Fruit fly (Drosophila melanogaster) whole organism, adult: ENCODE measurements around the gene CG14507.

Experiments
- CG11617 ChIP-seq: fragments of 200-800 bp; sonication (Bioruptor generic); optimal IDR thresholded peaks from 2 replicates; lab custom pipeline; 2017; ENCODE audit warnings: mild to moderate bottlenecking, missing biosample characterization, missing genetic modification reagents, missing genetic modification characterization
- CG12768 ChIP-seq: fragments of 200-800 bp; sonication (Bioruptor generic); optimal IDR thresholded peaks from 2 replicates; lab custom pipeline; 2017; ENCODE audit warnings: missing biosample characterization, missing genetic modification characterization, mild to moderate bottlenecking, moderate library complexity, missing genetic modification reagents
- CG14711 ChIP-seq: fragments of 200-800 bp; sonication (Bioruptor generic); optimal IDR thresholded peaks from 2 replicates; lab custom pipeline; 2018; ENCODE audit warnings: missing biosample characterization, mild to moderate bottlenecking, missing genetic modification characterization, moderate library complexity
- CG33017 ChIP-seq: fragments of 200-800 bp; sonication (Bioruptor generic); optimal IDR thresholded peaks from 2 replicates; lab custom pipeline; 2018; ENCODE audit warnings: missing biosample characterization, mild to moderate bottlenecking, missing genetic modification characterization, moderate library complexity
- CG5204 ChIP-seq: fragments of 200-800 bp; sonication (Bioruptor generic); optimal IDR thresholded peaks from 2 replicates; lab custom pipeline; 2016; ENCODE audit warnings: missing biosample characterization, missing genetic modification characterization
- CG7045 ChIP-seq: fragments of 200-800 bp; sonication (Bioruptor generic); optimal IDR thresholded peaks from 2 replicates; lab custom pipeline; 2017; ENCODE audit warnings: missing biosample characterization, mild to moderate bottlenecking, missing genetic modification characterization
- CG7101 ChIP-seq: fragments of 200-800 bp; sonication (Bioruptor generic); optimal IDR thresholded peaks from 2 replicates; lab custom pipeline; 2018; ENCODE audit warnings: missing biosample characterization, mild to moderate bottlenecking, missing genetic modification characterization, moderate library complexity
- Clk ChIP-seq: fragments of 200-800 bp; sonication (Bioruptor generic); optimal IDR thresholded peaks from 2 replicates; lab custom pipeline; 2017; ENCODE audit warnings: missing biosample characterization, missing genetic modification characterization
- Crg-1 ChIP-seq: fragments of 200-800 bp; sonication (Bioruptor generic); optimal IDR thresholded peaks from 2 replicates; lab custom pipeline; 2016; ENCODE audit warnings: missing biosample characterization, missing genetic modification characterization
- Hr96 ChIP-seq: fragments of 200-800 bp; sonication (Bioruptor generic); optimal IDR thresholded peaks from 2 replicates; lab custom pipeline; 2016; ENCODE audit warnings: missing biosample characterization, missing genetic modification characterization
- Mnt ChIP-seq: fragments of 200-800 bp; sonication (Bioruptor generic); optimal IDR thresholded peaks from 2 replicates; lab custom pipeline; 2016; ENCODE audit warnings: missing biosample characterization, mild to moderate bottlenecking, missing genetic modification characterization
- bab1 ChIP-seq: fragments of 200-800 bp; sonication (Bioruptor generic); optimal IDR thresholded peaks from 3 replicates; lab custom pipeline; 2019; ENCODE audit warnings: missing biosample characterization, mild to moderate bottlenecking, missing genetic modification characterization, moderate library complexity
- cic ChIP-seq: fragments of 200-800 bp; sonication (Bioruptor generic); optimal IDR thresholded peaks from 2 replicates; lab custom pipeline; 2017; ENCODE audit warnings: missing biosample characterization, mild to moderate bottlenecking, missing genetic modification characterization, moderate library complexity
- cnc ChIP-seq, 2 experiments: fragments of >200 bp; optimal IDR thresholded peaks; 2 replicates each; lab custom pipeline; 2017
- kay ChIP-seq: fragments of 200-800 bp; sonication (Bioruptor generic); peaks from one replicate; lab custom pipeline; 2016; ENCODE audit warnings: missing biosample characterization, missing genetic modification characterization, borderline replicate concordance
- ovo ChIP-seq: fragments of 200-800 bp; sonication (Bioruptor generic); optimal IDR thresholded peaks from 2 replicates; lab custom pipeline; 2016; ENCODE audit warnings: missing biosample characterization, missing genetic modification characterization
- pad ChIP-seq: fragments of 200-800 bp; sonication (Bioruptor generic); optimal IDR thresholded peaks from 3 replicates; lab custom pipeline; 2017; ENCODE audit warnings: missing biosample characterization, missing genetic modification characterization, mild to moderate bottlenecking, moderate library complexity, missing genetic modification reagents
- tj ChIP-seq: fragments of 200-800 bp; sonication (Bioruptor generic); optimal IDR thresholded peaks from 3 replicates; lab custom pipeline; 2017; ENCODE audit warnings: missing biosample characterization, mild to moderate bottlenecking, missing genetic modification characterization, moderate library complexity
- toe ChIP-seq: fragments of 200-800 bp; sonication (Bioruptor generic); optimal IDR thresholded peaks from 2 replicates; lab custom pipeline; 2016; ENCODE audit warnings: missing biosample characterization, missing genetic modification characterization

CG14507 gene

DNA sequence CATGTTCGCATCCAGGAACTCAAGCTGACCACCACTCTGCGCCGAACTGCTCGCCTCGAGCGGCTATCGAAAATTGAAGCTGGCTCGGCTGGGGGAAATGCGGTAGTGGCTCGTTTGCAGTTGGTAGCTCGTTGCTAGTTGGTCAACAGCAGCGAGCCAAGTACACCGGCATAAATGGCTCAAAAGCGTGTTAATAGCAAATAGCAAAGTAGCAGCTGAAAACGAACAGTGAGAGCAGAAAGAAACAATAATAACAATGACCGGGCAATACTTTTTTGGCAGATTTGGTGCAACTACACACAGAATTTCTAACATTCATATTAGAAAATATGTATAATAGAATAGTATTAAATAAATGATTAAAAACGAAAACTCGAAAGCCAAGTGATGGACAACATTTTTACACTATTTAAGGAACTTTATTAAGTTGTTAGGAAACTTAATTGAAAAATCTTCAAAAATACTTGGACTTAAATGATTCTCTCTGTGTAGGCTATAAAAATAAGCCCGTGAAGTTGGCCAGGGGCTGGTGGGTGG lies at the start of gene CG14507:
CG14507 (minus strand) TSS at position 51 of the 537 bp plus-strand sequence.
- TF ChIP-seq CG5204 (GFP tag; lab: Kevin White, UChicago) (no peak), bab1 (GFP tag; lab: Kevin White, UChicago) (no peak), CG14711 (no peak), toe (GFP tag; lab: Kevin White, UChicago) (no peak), CG7045 (GFP tag; lab: Kevin White, UChicago) (no peak)

DNA sequence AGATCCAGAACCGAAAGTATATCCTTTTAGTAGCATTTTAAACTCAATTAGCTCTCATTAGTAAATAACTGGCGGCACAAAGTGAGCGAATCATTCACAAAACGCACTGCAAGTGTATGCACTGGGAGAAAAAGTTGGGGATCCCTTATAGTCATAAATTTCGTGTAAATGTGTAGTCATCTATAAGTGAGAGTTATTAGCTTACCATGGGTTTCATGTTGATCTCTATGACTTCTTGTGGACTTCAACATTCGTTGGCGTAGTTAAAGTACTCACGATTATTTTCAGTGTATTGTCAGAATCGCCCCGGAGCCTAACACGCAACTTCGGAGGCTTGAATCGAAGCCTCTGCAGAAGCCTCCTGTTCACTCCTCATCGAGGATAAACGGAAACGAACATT lies 49.5 kb upstream of the CG14507 start:
- no peak for TF ChIP-seq Hr96 (GFP tag; lab: Kevin White, UChicago)
- no peak for TF ChIP-seq CG7101 (tag; lab: Kevin White, UChicago)
- no peak for TF ChIP-seq CG7045 (GFP tag; lab: Kevin White, UChicago)
- TF ChIP-seq CG33017 (tag; lab: Kevin White, UChicago), result no peak

DNA sequence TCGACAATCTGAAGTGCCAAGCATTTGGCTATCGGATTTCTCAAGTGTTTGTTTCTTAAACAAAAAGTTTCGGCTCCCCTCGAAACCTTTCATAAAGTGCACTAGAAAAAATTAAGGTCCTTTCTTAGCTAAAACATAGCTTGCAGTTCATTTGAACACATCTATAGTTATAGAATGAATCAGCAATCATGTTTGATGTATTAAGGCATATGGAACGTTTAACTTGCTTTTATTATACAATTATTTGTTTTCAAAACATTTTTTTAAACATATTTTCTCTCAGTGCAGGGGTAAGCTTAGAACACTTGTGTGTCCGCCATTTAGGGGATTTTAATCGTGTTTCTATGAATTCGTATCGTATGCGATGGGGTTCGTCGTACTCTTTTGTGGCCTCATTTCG lies 47.1 kb upstream of the CG14507 start:
- TF ChIP-seq toe (GFP tag; lab: Kevin White, UChicago), result no peak
- TF ChIP-seq CG33017 (tag; lab: Kevin White, UChicago), result no peak
- no peak for TF ChIP-seq cic (GFP tag; lab: Kevin White, UChicago)
- TF ChIP-seq bab1 (GFP tag; lab: Kevin White, UChicago), result no peak
- no peak for TF ChIP-seq CG11617
- TF ChIP-seq Clk (GFP tag; lab: Kevin White, UChicago), result no peak
- no peak for TF ChIP-seq tj
- no peak for TF ChIP-seq cnc (optimal IDR thresholded peaks at IDR 0.05; lab: Kevin White, UChicago)
- no peak for TF ChIP-seq CG14711
- no peak for TF ChIP-seq Hr96 (GFP tag; lab: Kevin White, UChicago)
- no peak for TF ChIP-seq CG5204 (GFP tag; lab: Kevin White, UChicago)

DNA sequence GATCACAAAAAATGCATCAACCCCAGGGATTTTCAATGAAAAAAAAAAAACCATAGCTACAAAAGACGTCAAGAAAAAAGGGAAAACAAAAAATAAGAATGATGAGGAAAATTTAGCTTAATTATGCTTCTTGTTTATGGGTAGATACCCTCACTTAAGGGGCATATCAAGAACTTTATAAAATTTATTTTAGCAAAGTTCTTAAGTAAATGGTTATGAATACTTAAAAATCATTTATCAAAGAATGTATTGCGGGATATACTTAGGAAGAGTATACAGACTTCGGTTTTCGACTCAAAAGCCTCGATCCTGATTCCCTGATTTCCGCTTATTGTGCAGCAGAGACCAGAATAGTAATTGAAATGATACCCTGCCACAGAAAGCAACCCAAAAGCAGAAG lies 45.5 kb upstream of the CG14507 start:
- TF ChIP-seq cnc (optimal IDR thresholded peaks at IDR 0.05; lab: Kevin White, UChicago) (no peak), Mnt (GFP tag; lab: Kevin White, UChicago) (no peak), toe (GFP tag; lab: Kevin White, UChicago) (no peak), pad (GFP tag; lab: Kevin White, UChicago) (no peak), kay (GFP tag; lab: Kevin White, UChicago) (no peak), CG5204 (GFP tag; lab: Kevin White, UChicago) (no peak), CG12768 (GFP tag; lab: Kevin White, UChicago) (no peak), cic (GFP tag; lab: Kevin White, UChicago) (no peak), CG7101 (tag; lab: Kevin White, UChicago) (no peak), CG11617 (no peak), ovo (GFP tag; lab: Kevin White, UChicago) (no peak), CG14711 (no peak), CG33017 (tag; lab: Kevin White, UChicago) (no peak), bab1 (GFP tag; lab: Kevin White, UChicago) (no peak), Hr96 (GFP tag; lab: Kevin White, UChicago) (no peak)

DNA sequence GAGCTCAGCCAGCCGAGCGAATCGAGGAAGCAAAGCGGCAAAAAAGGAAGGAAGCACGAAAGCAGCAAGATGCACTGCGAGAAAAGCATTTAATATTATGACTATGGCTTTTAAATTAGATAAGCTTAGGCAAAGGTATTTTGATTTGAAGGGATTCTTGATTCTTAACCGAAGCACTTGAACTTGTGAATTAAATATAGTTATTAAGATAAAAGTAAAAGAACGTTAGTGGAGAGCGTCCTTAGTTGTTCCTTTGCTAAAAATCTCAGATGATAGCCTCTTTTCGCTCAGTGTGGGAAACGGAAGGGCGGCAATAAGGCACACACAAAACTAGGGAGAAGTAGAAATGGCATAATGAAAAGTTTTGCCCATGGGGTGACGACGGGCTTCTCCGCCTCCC lies 41.7 kb upstream of the CG14507 start:
- TF ChIP-seq Clk (GFP tag; lab: Kevin White, UChicago), result no peak
- no peak for TF ChIP-seq toe (GFP tag; lab: Kevin White, UChicago)
- no peak for TF ChIP-seq CG5204 (GFP tag; lab: Kevin White, UChicago)
- TF ChIP-seq CG7045 (GFP tag; lab: Kevin White, UChicago), result no peak
- no peak for TF ChIP-seq Crg-1 (GFP tag; lab: Kevin White, UChicago)
- no peak for TF ChIP-seq tj
- no peak for TF ChIP-seq Mnt (GFP tag; lab: Kevin White, UChicago)

DNA sequence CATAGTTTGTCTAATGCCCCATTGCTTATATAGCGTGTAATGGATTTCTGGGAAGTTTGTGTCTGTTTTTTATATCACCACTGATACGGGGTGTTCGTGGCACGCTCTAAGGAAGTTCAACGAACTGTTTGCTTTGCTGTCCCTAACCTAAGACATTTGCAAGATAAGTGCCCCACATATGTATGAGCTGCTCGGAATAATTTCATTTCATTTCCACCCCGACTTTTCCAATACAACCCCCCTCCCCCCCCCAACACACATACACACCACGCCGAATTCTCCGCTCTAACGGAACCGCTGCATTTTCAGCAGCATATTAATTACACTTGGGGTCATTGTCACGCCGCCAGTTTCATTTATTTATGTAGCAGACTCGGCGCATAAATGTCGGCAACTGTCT lies 40.5 kb upstream of the CG14507 start:
- no peak for TF ChIP-seq Clk (GFP tag; lab: Kevin White, UChicago)
- no peak for TF ChIP-seq ovo (GFP tag; lab: Kevin White, UChicago)
- TF ChIP-seq cnc (optimal IDR thresholded peaks at IDR 0.05; lab: Kevin White, UChicago), result no peak
- TF ChIP-seq pad (GFP tag; lab: Kevin White, UChicago), result no peak
- no peak for TF ChIP-seq bab1 (GFP tag; lab: Kevin White, UChicago)
- TF ChIP-seq CG11617, result no peak

DNA sequence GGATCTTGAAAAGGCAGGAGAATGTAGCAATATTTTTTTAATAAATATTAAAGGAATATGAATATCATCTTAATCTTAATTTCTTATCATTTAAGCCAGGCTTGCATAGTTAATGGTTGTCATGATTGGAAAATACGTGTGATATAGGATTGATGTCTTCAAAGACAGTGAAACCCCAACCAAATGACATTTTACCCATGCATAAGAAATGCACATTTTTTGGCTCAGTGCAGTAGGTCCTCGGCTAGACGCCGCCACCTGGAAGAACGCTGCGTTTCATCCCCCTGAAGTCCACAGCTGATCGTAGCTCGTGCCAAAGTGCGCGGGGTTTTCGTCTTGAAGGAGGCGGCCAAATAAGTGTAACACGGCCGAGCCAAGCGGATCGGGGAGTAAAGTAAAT lies 39.1 kb upstream of the CG14507 start:
- TF ChIP-seq CG14711 (no peak), cic (GFP tag; lab: Kevin White, UChicago) (no peak), CG5204 (GFP tag; lab: Kevin White, UChicago) (no peak), pad (GFP tag; lab: Kevin White, UChicago) (no peak), CG12768 (GFP tag; lab: Kevin White, UChicago) (no peak), ovo (GFP tag; lab: Kevin White, UChicago) (no peak), CG11617 (no peak), Clk (GFP tag; lab: Kevin White, UChicago) (no peak), CG33017 (tag; lab: Kevin White, UChicago) (no peak), CG7101 (tag; lab: Kevin White, UChicago) (no peak), tj (no peak), Hr96 (GFP tag; lab: Kevin White, UChicago) (no peak)
